Fruit fly (Drosophila melanogaster): ENCODE data around the gene CG13255.
A peak's percentile ranks its signal among the peaks of the same experiment; 100 is the strongest.

Gene CG13255

dm6 chr3L:20837831-20838301 lies 578 bp downstream of the CG13255 start:
- TF ChIP-seq Pdp1 (GFP tag; optimal IDR thresholded peaks at IDR 0.05) (peak in 1 of 2 experiments; percentile 89), chinmo (GFP tag; IDR thresholded peaks at IDR 0.05; ENCODE audit: partially characterized antibody) (peak; percentile 57; the same call in 1 of the 4 replicates), ham (GFP tag; IDR thresholded peaks at IDR 0.05) (no peak), NFAT (GFP tag; IDR thresholded peaks at IDR 0.05) (peak; percentile 14; the same call in 1 of the 2 replicates), unpg (GFP tag; optimal IDR thresholded peaks at IDR 0.05) (no peak), amos (GFP tag; IDR thresholded peaks at IDR 0.05; ENCODE audit: partially characterized antibody) (peak; percentile 29; the same call in 1 of the 2 replicates), exex (tag; optimal IDR thresholded peaks at IDR 0.05) (peak; percentile 66), Usf (GFP tag; optimal IDR thresholded peaks at IDR 0.05) (no peak), NC2β (GFP tag; optimal IDR thresholded peaks at IDR 0.05) (no peak), Vsx1 (GFP tag; optimal IDR thresholded peaks at IDR 0.05) (peak; percentile 24), CG10543 (GFP tag; optimal IDR thresholded peaks at IDR 0.05) (peak; percentile 38), corto (GFP tag; optimal IDR thresholded peaks at IDR 0.05) (no peak), CG8290 (GFP tag; optimal IDR thresholded peaks at IDR 0.05) (no peak), CG8290 (tag; optimal IDR thresholded peaks at IDR 0.05) (peak in 1 of 2 experiments; percentile 1), sd (tag; optimal IDR thresholded peaks at IDR 0.05) (peak; percentile 37), CG11504 (tag; optimal IDR thresholded peaks at IDR 0.05) (no peak), gsb-n (tag; optimal IDR thresholded peaks at IDR 0.05) (no peak), vvl (GFP tag; IDR thresholded peaks at IDR 0.05) (peak; percentile 30; the same call in 1 of the 2 replicates), Lhr (GFP tag; optimal IDR thresholded peaks at IDR 0.05) (no peak), Med (GFP tag) (peak; percentile 15), mam (GFP tag; optimal IDR thresholded peaks at IDR 0.05) (no peak), CG9437 (GFP tag; optimal IDR thresholded peaks at IDR 0.05) (peak; percentile 29), CG31441 (GFP tag; IDR thresholded peaks at IDR 0.05) (no peak), Deaf1 (tag; optimal IDR thresholded peaks at IDR 0.05) (peak; percentile 70), CG18599 (GFP tag; optimal IDR thresholded peaks at IDR 0.05) (peak; percentile 17), Adf1 (GFP tag; IDR thresholded peaks at IDR 0.05) (0 out of 2 replicates have a peak, but pooled peaks have one; percentile 4), tgo (GFP tag; IDR thresholded peaks at IDR 0.05) (no peak), sug (tag; optimal IDR thresholded peaks at IDR 0.05) (peak; percentile 55), Jarid2 (GFP tag; optimal IDR thresholded peaks at IDR 0.05) (peak; percentile 42)

DNA sequence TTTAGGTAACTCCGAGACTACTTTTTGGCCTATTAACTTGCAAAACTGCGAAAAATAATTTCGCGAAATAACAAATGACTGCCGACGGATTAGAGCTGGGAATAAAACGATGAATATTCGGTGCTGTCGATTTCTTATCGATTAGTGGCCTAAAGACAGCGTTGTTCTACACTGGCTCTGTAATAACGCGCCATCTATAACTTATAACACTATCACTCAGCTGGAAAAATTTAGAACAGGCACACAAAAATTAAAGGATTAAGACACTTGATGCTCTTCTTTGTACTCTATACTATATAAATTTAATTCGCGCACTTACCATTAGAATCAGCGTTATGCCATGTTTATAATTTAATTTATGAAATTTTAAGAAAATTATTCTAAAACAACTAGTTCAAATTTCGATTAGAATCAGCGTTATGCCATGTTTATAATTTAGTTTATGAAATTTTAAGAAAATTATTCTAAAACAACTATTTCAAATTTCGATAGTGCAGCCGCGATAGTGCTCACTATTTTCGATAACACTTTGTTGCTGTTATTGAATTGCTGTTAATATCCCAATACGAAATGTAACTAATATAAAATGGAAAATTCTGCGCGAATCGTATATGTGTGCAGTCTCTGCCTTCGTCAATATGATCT lies 4.3 kb downstream of the CG13255 start, which contains the start of the genes CSN3 and CG11456:
TSS of gene CSN3 (minus strand) at position 112 of the 645 bp plus-strand sequence.
TSS of gene CG11456 (plus strand) at position 523 of the 645 bp plus-strand sequence.
- TF ChIP-seq CG12744 (GFP tag; optimal IDR thresholded peaks at IDR 0.05) (no peak), D19B (GFP tag; optimal IDR thresholded peaks at IDR 0.05) (peak; percentile 2), dan (GFP tag; IDR thresholded peaks at IDR 0.05) (no peak), CG15011 (GFP tag; optimal IDR thresholded peaks at IDR 0.05) (no peak), CG9876 (GFP tag; optimal IDR thresholded peaks at IDR 0.05) (no peak), gcm (GFP tag; optimal IDR thresholded peaks at IDR 0.05) (no peak), Taf1 (GFP tag; IDR thresholded peaks at IDR 0.05) (peak; percentile 44; the same call in 1 of the 2 replicates), p53 (GFP tag; optimal IDR thresholded peaks at IDR 0.05) (no peak), zfh2 (GFP tag; optimal IDR thresholded peaks at IDR 0.05) (peak; percentile 59), Dbx (GFP tag; IDR thresholded peaks at IDR 0.05) (peak; percentile 67; the same call in 2 of the 3 replicates), CG17912 (GFP tag; optimal IDR thresholded peaks at IDR 0.05) (no peak), B-H2 (GFP tag; optimal IDR thresholded peaks at IDR 0.05) (peak; percentile 55), Sry-δ (GFP tag; optimal IDR thresholded peaks at IDR 0.05) (peak; percentile 93), CG11723 (GFP tag; optimal IDR thresholded peaks at IDR 0.05) (no peak), HLH54F (GFP tag; optimal IDR thresholded peaks at IDR 0.05) (peak; percentile 52), HmgD (GFP tag; optimal IDR thresholded peaks at IDR 0.05) (peak; percentile 17), CG2116 (GFP tag; optimal IDR thresholded peaks at IDR 0.05) (peak; percentile 74), CG11504 (tag; optimal IDR thresholded peaks at IDR 0.05) (no peak), seq (GFP tag; IDR thresholded peaks at IDR 0.05) (no peak), Atf3 (GFP tag; optimal IDR thresholded peaks at IDR 0.05) (peak; percentile 39), Ets65A (GFP tag) (peak; percentile 94), CG14014 (GFP tag; IDR thresholded peaks at IDR 0.05) (peak; percentile 29; the same call in 1 of the 2 replicates), CG2875 (GFP tag; optimal IDR thresholded peaks at IDR 0.05) (no peak)

All from whole organism, embryonic.